Worm (Caenorhabditis elegans): Measurements from ENCODE around the gene rig-1.

rig-1 gene

ce11 chrX:8720658-8721057 lies 60.2 kb downstream of the rig-1 start, which contains the start of gene F53A9.9:
F53A9.9 (minus strand) TSS chrX:8720758.
- TF ChIP-seq egl-13 (tag; optimal IDR thresholded peaks at IDR 0.05) (no peak), elt-2 (tag; optimal IDR thresholded peaks at IDR 0.05) (no peak), nhr-28 (tag; optimal IDR thresholded peaks at IDR 0.05) (no peak), C16A3.4 (tag; optimal IDR thresholded peaks at IDR 0.05) (no peak), grh-1 (GFP tag; IDR thresholded peaks at IDR 0.05) (no peak)

- TF ChIP-seq lin-14 (GFP tag; optimal IDR thresholded peaks at IDR 0.05) (peak; percentile 43), unc-86 (tag; optimal IDR thresholded peaks at IDR 0.05) (no peak), nhr-76 (tag; optimal IDR thresholded peaks at IDR 0.05) (no peak), efl-3 (GFP tag; optimal IDR thresholded peaks at IDR 0.05) (no peak), nhr-19 (GFP tag; conservative IDR thresholded peaks at IDR 0.05) (no peak), efl-1 (optimal IDR thresholded peaks at IDR 0.05) (no peak), efl-1 (GFP tag; optimal IDR thresholded peaks at IDR 0.05 in 1 of 2) (no peak), sptf-1 (tag; optimal IDR thresholded peaks at IDR 0.05) (no peak), nhr-77 (tag; optimal IDR thresholded peaks at IDR 0.05) (peak; percentile 31), mab-9 (GFP tag; IDR thresholded peaks at IDR 0.05) (no peak)
Measured at ce11 chrX:8721273-8721672, 60.9 kb downstream of the rig-1 start.

Measured in whole organism, L1 larva.